Fruit fly (Drosophila melanogaster) whole organism, embryonic: ENCODE measurements around the gene CG14598.

Source experiments
- Antp ChIP-seq: fragments of 200-800 bp; sonication (Bioruptor generic); optimal IDR thresholded peaks from 3 replicates; lab custom pipeline; 2016; ENCODE audit warnings: missing biosample characterization, missing genetic modification characterization
- Bgb ChIP-seq: fragments of 200-800 bp; sonication (Bioruptor generic); IDR thresholded peaks from 2 replicates; pipeline ENCODE4 v1.3.6; 2022; ENCODE audit warnings: missing biosample characterization, missing genetic modification characterization; ENCODE audit not compliant: partially characterized antibody
- C15 ChIP-seq: fragments of 200-800 bp; sonication (Bioruptor generic); IDR thresholded peaks from 3 replicates; pipeline ENCODE4 v1.3.6; 2022; ENCODE audit warnings: missing biosample characterization, missing genetic modification characterization
- CG10147 ChIP-seq: fragments of 200-800 bp; sonication (Bioruptor generic); optimal IDR thresholded peaks from 2 replicates; lab custom pipeline; 2019; ENCODE audit warnings: missing biosample characterization, mild to moderate bottlenecking, missing genetic modification characterization, moderate library complexity
- CG10267 ChIP-seq: fragments of 200-800 bp; sonication (Bioruptor generic); optimal IDR thresholded peaks from 2 replicates; lab custom pipeline; 2018; ENCODE audit warnings: missing biosample characterization, mild to moderate bottlenecking, missing genetic modification characterization, moderate library complexity
- CG12299 ChIP-seq: fragments of 200-800 bp; sonication (Bioruptor generic); optimal IDR thresholded peaks from 2 replicates; lab custom pipeline; 2018; ENCODE audit warnings: missing biosample characterization, mild to moderate bottlenecking, missing genetic modification characterization
- CG1233 ChIP-seq: fragments of 200-800 bp; sonication (Bioruptor generic); optimal IDR thresholded peaks from 4 replicates; lab custom pipeline; 2018; ENCODE audit warnings: missing biosample characterization, mild to moderate bottlenecking, missing genetic modification characterization
- CG12744 ChIP-seq: fragments of 200-800 bp; sonication (Bioruptor generic); optimal IDR thresholded peaks from 2 replicates; lab custom pipeline; 2016; ENCODE audit warnings: missing biosample characterization, missing genetic modification characterization
- CG13287 ChIP-seq: fragments of 200-800 bp; sonication (Bioruptor generic); IDR thresholded peaks from 2 replicates; pipeline ENCODE4 v1.3.6; 2022; ENCODE audit warnings: missing biosample characterization, missing genetic modification characterization; ENCODE audit not compliant: partially characterized antibody
- CG17385 ChIP-seq: fragments of 200-800 bp; sonication (Bioruptor generic); optimal IDR thresholded peaks from 3 replicates; lab custom pipeline; 2018; ENCODE audit warnings: missing biosample characterization, mild to moderate bottlenecking, missing genetic modification characterization
- CG18599 ChIP-seq: fragments of 200-800 bp; sonication (Bioruptor generic); optimal IDR thresholded peaks from 3 replicates; lab custom pipeline; 2017; ENCODE audit warnings: missing biosample characterization, missing genetic modification characterization, mild to moderate bottlenecking, moderate library complexity, missing genetic modification reagents
- CG30403 ChIP-seq: fragments of 200-800 bp; sonication (Bioruptor generic); optimal IDR thresholded peaks from 3 replicates; lab custom pipeline; 2016; ENCODE audit warnings: missing biosample characterization, missing genetic modification characterization
- CG33557 ChIP-seq: fragments of 200-800 bp; sonication (Bioruptor generic); optimal IDR thresholded peaks from 2 replicates; lab custom pipeline; 2019; ENCODE audit warnings: missing biosample characterization, mild to moderate bottlenecking, missing genetic modification characterization, moderate library complexity
- CG4328 ChIP-seq: fragments of 200-800 bp; sonication (Bioruptor generic); optimal IDR thresholded peaks from 3 replicates; lab custom pipeline; 2017; ENCODE audit warnings: missing biosample characterization, missing genetic modification reagents, missing genetic modification characterization
- CG6272 ChIP-seq: fragments of 200-800 bp; sonication (Bioruptor generic); IDR thresholded peaks from 2 replicates; pipeline ENCODE4 v1.3.6; 2022; ENCODE audit warnings: missing biosample characterization, missing genetic modification characterization
- CG7839 ChIP-seq: fragments of 200-800 bp; sonication (Bioruptor generic); optimal IDR thresholded peaks from 3 replicates; lab custom pipeline; 2018; ENCODE audit warnings: missing biosample characterization, mild to moderate bottlenecking, missing genetic modification characterization, moderate library complexity
- CG8281 ChIP-seq: fragments of 200-800 bp; sonication (Bioruptor generic); optimal IDR thresholded peaks from 2 replicates; lab custom pipeline; 2018; ENCODE audit warnings: missing biosample characterization, mild to moderate bottlenecking, missing genetic modification characterization, moderate library complexity
- CG9437 ChIP-seq: fragments of 200-800 bp; sonication (Bioruptor generic); optimal IDR thresholded peaks from 2 replicates; lab custom pipeline; 2018; ENCODE audit warnings: missing biosample characterization, mild to moderate bottlenecking, missing genetic modification characterization
- D ChIP-seq, 2 experiments: fragments of 200-800 bp in 1 of 2; fragments of >200 bp in 1 of 2; sonication (Bioruptor generic) in 1 of 2; optimal IDR thresholded peaks; 2 replicates in 1 of 2; 3 replicates in 1 of 2; lab custom pipeline; 2017; ENCODE audit warnings: mild to moderate bottlenecking in 1 of 2, missing biosample characterization in 1 of 2, missing genetic modification characterization in 1 of 2, missing genetic modification reagents in 1 of 2
- Dp ChIP-seq: fragments of 200-800 bp; sonication (Bioruptor generic); optimal IDR thresholded peaks from 2 replicates; lab custom pipeline; 2018; ENCODE audit warnings: missing biosample characterization, mild to moderate bottlenecking, missing genetic modification characterization, moderate library complexity
- Fer3 ChIP-seq: fragments of 200-800 bp; sonication (Bioruptor generic); optimal IDR thresholded peaks from 2 replicates; lab custom pipeline; 2018; ENCODE audit warnings: missing biosample characterization, mild to moderate bottlenecking, missing genetic modification characterization, moderate library complexity
- HHEX ChIP-seq: fragments of 200-800 bp; sonication (Bioruptor generic); optimal IDR thresholded peaks from 3 replicates; lab custom pipeline; 2017; ENCODE audit warnings: missing biosample characterization, mild to moderate bottlenecking, missing genetic modification characterization, missing genetic modification reagents
- HLH3B ChIP-seq: fragments of 200-800 bp; sonication (Bioruptor generic); IDR thresholded peaks from 2 replicates; pipeline ENCODE4 v1.3.6; 2022; ENCODE audit warnings: missing biosample characterization, missing genetic modification characterization
- Meics ChIP-seq: fragments of 200-800 bp; sonication (Bioruptor generic); optimal IDR thresholded peaks from 2 replicates; lab custom pipeline; 2017; ENCODE audit warnings: missing biosample characterization, mild to moderate bottlenecking, missing genetic modification characterization
- PHDP ChIP-seq: fragments of 200-800 bp; sonication (Bioruptor generic); optimal IDR thresholded peaks from 3 replicates; lab custom pipeline; 2018; ENCODE audit warnings: missing biosample characterization, mild to moderate bottlenecking, missing genetic modification characterization, moderate library complexity
- Xrp1 ChIP-seq: fragments of 200-800 bp; sonication (Bioruptor generic); IDR thresholded peaks from 2 replicates; pipeline ENCODE4 v1.3.6; 2022; ENCODE audit warnings: missing biosample characterization, missing genetic modification characterization
- YL-1 ChIP-seq: fragments of 200-800 bp; sonication (Bioruptor generic); optimal IDR thresholded peaks from 3 replicates; lab custom pipeline; 2017; ENCODE audit warnings: missing biosample characterization, mild to moderate bottlenecking, missing genetic modification characterization
- ara ChIP-seq: fragments of 200-800 bp; sonication (Bioruptor generic); IDR thresholded peaks from 2 replicates; pipeline ENCODE4 v1.3.6; 2022; ENCODE audit warnings: missing biosample characterization, missing genetic modification characterization
- az2 ChIP-seq: fragments of 200-800 bp; sonication (Bioruptor generic); optimal IDR thresholded peaks from 3 replicates; lab custom pipeline; 2016; ENCODE audit warnings: missing biosample characterization, missing genetic modification characterization
- cato ChIP-seq: fragments of 200-800 bp; sonication (Bioruptor generic); optimal IDR thresholded peaks from 2 replicates; lab custom pipeline; 2016; ENCODE audit warnings: missing biosample characterization, missing genetic modification characterization, borderline replicate concordance
- corto ChIP-seq: fragments of 200-800 bp; sonication (Bioruptor generic); optimal IDR thresholded peaks from 2 replicates; lab custom pipeline; 2016; ENCODE audit warnings: missing biosample characterization, mild to moderate bottlenecking, missing genetic modification characterization, moderate library complexity
- crol ChIP-seq: fragments of 200-800 bp; sonication (Bioruptor generic); IDR thresholded peaks from 2 replicates; pipeline ENCODE4 v1.3.6; 2022; ENCODE audit warnings: missing biosample characterization, missing genetic modification characterization
- cwo ChIP-seq: fragments of 200-800 bp; sonication (Bioruptor generic); optimal IDR thresholded peaks from 3 replicates; lab custom pipeline; 2017; ENCODE audit warnings: missing biosample characterization, missing genetic modification characterization, mild to moderate bottlenecking, moderate library complexity, missing genetic modification reagents
- da ChIP-seq: fragments of 200-800 bp; sonication (Bioruptor generic); optimal IDR thresholded peaks from 2 replicates; lab custom pipeline; 2016; ENCODE audit warnings: missing biosample characterization, missing genetic modification characterization
- dmrt99B ChIP-seq: fragments of 200-800 bp; sonication (Bioruptor generic); optimal IDR thresholded peaks from 2 replicates; lab custom pipeline; 2018; ENCODE audit warnings: missing biosample characterization, mild to moderate bottlenecking, missing genetic modification characterization, moderate library complexity
- eve ChIP-seq, 2 experiments: fragments of >200 bp; optimal IDR thresholded peaks; 2 replicates each; lab custom pipeline; 2017; ENCODE audit warnings: missing biosample characterization in 2 of 2, missing genetic modification characterization in 2 of 2
- hb ChIP-seq: fragments of 200-800 bp; sonication (Bioruptor generic); IDR thresholded peaks from 3 replicates; pipeline ENCODE4 v1.3.6; 2022; ENCODE audit warnings: missing biosample characterization, missing genetic modification characterization; ENCODE audit not compliant: partially characterized antibody
- hkb ChIP-seq, 2 experiments: fragments of 200-800 bp in 1 of 2; fragments of >200 bp in 1 of 2; sonication (Bioruptor generic) in 1 of 2; IDR thresholded peaks in 1 of 2; optimal IDR thresholded peaks in 1 of 2; 2 replicates each; pipeline versions ENCODE4 v1.3.6 to Lab custom; 2017 to 2022; ENCODE audit warnings: missing biosample characterization in 1 of 2, missing genetic modification characterization in 1 of 2
- inv ChIP-seq: fragments of 200-800 bp; sonication (Bioruptor generic); IDR thresholded peaks from 2 replicates; pipeline ENCODE4 v1.3.6; 2022; ENCODE audit warnings: missing biosample characterization, missing genetic modification characterization; ENCODE audit not compliant: partially characterized antibody
- lab ChIP-seq: fragments of 200-800 bp; sonication (Bioruptor generic); optimal IDR thresholded peaks from 3 replicates; lab custom pipeline; 2017; ENCODE audit warnings: missing biosample characterization, missing genetic modification characterization, mild to moderate bottlenecking, moderate library complexity, missing genetic modification reagents
- lbe ChIP-seq: fragments of 200-800 bp; sonication (Bioruptor generic); optimal IDR thresholded peaks from 2 replicates; lab custom pipeline; 2016; ENCODE audit warnings: missing biosample characterization, mild to moderate bottlenecking, missing genetic modification characterization
- mirr ChIP-seq: fragments of 200-800 bp; sonication (Bioruptor generic); optimal IDR thresholded peaks from 3 replicates; lab custom pipeline; 2018; ENCODE audit warnings: missing biosample characterization, mild to moderate bottlenecking, missing genetic modification characterization
- odd ChIP-seq: fragments of 200-800 bp; sonication (Bioruptor generic); optimal IDR thresholded peaks from 2 replicates; lab custom pipeline; 2017; ENCODE audit warnings: missing biosample characterization, mild to moderate bottlenecking, missing genetic modification characterization
- pho ChIP-seq: fragments of 200-800 bp; sonication (Bioruptor generic); optimal IDR thresholded peaks from 2 replicates; lab custom pipeline; 2016; ENCODE audit warnings: missing biosample characterization, missing genetic modification characterization
- sc ChIP-seq, 3 experiments: fragments of >200 bp in 2 of 3; fragments of 200-800 bp in 1 of 3; sonication (Bioruptor generic) in 1 of 3; optimal IDR thresholded peaks; 2 replicates in 2 of 3; 3 replicates in 1 of 3; lab custom pipeline; 2017; ENCODE audit warnings: mild to moderate bottlenecking in 1 of 3, missing biosample characterization in 1 of 3, missing genetic modification characterization in 1 of 3, missing genetic modification reagents in 1 of 3
- sob ChIP-seq: fragments of 200-800 bp; sonication (Bioruptor generic); IDR thresholded peaks from 2 replicates; pipeline ENCODE4 v1.3.6; 2022; ENCODE audit warnings: missing biosample characterization, missing genetic modification characterization
- unpg ChIP-seq: fragments of 200-800 bp; sonication (Bioruptor generic); optimal IDR thresholded peaks from 3 replicates; lab custom pipeline; 2018; ENCODE audit warnings: missing biosample characterization, mild to moderate bottlenecking, missing genetic modification characterization, moderate library complexity

The CG14598 gene

DNA sequence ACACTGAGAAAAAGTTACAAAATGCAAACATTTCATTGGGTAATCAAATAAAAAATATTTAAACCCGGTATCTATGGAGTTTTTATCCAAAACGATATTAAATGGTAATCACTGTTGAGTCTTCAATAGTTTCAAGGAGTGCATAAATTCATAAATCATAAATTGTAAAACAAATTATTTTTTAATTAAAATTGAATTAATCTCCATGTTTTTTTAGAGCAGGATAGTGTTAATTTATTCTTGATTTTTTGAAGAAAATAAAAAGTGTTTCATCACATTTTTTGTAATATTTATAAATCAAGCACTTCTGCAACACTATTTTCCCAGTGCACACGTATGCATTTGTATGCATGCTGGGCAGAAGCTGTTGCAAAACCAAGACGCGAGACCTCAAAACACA is 51.3 kb downstream of the CG14598 start (continued):
- TF ChIP-seq unpg (GFP tag; lab: Kevin White, UChicago) (peak; percentile 65), Xrp1 (0 out of 2 replicates have a peak, but pooled peaks have one; percentile 9), az2 (peak; percentile 70), cwo (GFP tag; lab: Kevin White, UChicago) (peak; percentile 3), CG9437 (GFP tag; lab: Kevin White, UChicago) (peak; percentile 73), da (GFP tag; lab: Kevin White, UChicago) (no peak), hb (GFP tag; lab: Robert Waterston, UW) (no peak), lbe (GFP tag; lab: Kevin White, UChicago) (no peak), Antp (GFP tag; lab: Kevin White, UChicago) (no peak), hkb (optimal IDR thresholded peaks at IDR 0.05; lab: Kevin White, UChicago) (no peak), hkb (GFP tag; IDR thresholded peaks at IDR 0.05; lab: Robert Waterston, UW) (peak; percentile 67), PHDP (tag; lab: Kevin White, UChicago) (peak; percentile 56), sc (optimal IDR thresholded peaks at IDR 0.05; lab: Kevin White, UChicago) (no peak), sc (GFP tag; optimal IDR thresholded peaks at IDR 0.05; lab: Kevin White, UChicago) (peak; percentile 13), cato (peak; percentile 29), CG18599 (GFP tag; lab: Kevin White, UChicago) (peak; percentile 36), CG30403 (peak; percentile 70), HLH3B (GFP tag; lab: Robert Waterston, UW) (peak; percentile 41; the same call in 1 of the 2 replicates), CG10267 (tag; lab: Kevin White, UChicago) (no peak), CG12299 (tag; lab: Kevin White, UChicago) (no peak), corto (GFP tag; lab: Kevin White, UChicago) (peak; percentile 30), Dp (GFP tag; lab: Kevin White, UChicago) (no peak), CG7839 (tag; lab: Kevin White, UChicago) (peak; percentile 74), pho (GFP tag; lab: Kevin White, UChicago) (no peak), CG10147 (GFP tag; lab: Kevin White, UChicago) (peak; percentile 9), mirr (GFP tag; lab: Kevin White, UChicago) (no peak), odd (peak; percentile 34), Meics (GFP tag; lab: Kevin White, UChicago) (peak; percentile 44), Fer3 (tag; lab: Kevin White, UChicago) (peak; percentile 24), CG33557 (no peak), CG6272 (0 out of 2 replicates have a peak, but pooled peaks have one; percentile 17), CG8281 (peak; percentile 18), crol (no peak), lab (GFP tag; lab: Kevin White, UChicago) (peak; percentile 4), inv (GFP tag; lab: Robert Waterston, UW) (no peak), dmrt99B (tag; lab: Kevin White, UChicago) (peak; percentile 89), CG12744 (GFP tag; lab: Kevin White, UChicago) (no peak), Bgb (GFP tag; lab: Robert Waterston, UW) (no peak), CG13287 (GFP tag; lab: Robert Waterston, UW) (no peak), HHEX (peak; percentile 43), YL-1 (GFP tag; lab: Kevin White, UChicago) (no peak), CG17385 (GFP tag; lab: Kevin White, UChicago) (peak; percentile 56), CG4328 (peak; percentile 8), CG1233 (peak; percentile 61), D (optimal IDR thresholded peaks at IDR 0.05; lab: Kevin White, UChicago) (no peak), D (GFP tag; optimal IDR thresholded peaks at IDR 0.05; lab: Kevin White, UChicago) (peak; percentile 31), C15 (GFP tag; lab: Robert Waterston, UW) (no peak), ara (GFP tag; lab: Robert Waterston, UW) (no peak), eve (GFP tag; optimal IDR thresholded peaks at IDR 0.05; lab: Kevin White, UChicago) (peak in 1 of 2 experiments; percentile 50), sob (GFP tag; lab: Robert Waterston, UW) (no peak)
